Fruit fly (Drosophila melanogaster): ENCODE measurements around the gene CG12020.

DNA sequence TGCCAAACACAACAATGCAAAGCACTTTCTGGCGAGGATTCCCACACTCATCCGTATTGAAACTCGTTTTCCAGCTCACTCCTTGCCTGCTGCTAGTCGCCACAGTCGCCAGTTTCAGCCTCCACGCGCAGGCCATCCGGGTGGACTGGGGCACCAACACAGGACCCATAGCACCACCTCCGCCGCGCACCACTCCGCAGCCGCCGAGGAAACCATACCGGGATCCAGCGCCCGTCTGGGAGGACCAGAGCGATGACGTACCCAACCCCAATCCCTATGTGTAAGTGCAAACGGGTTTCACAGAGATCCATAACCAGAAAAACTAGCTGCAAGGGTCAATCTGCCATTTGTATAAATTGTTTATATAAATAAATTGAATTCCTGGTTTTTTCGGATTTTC is 24.0 kb downstream of the CG12020 start:
- no peak for TF ChIP-seq Crg-1 (GFP tag; optimal IDR thresholded peaks at IDR 0.05)
- no peak for TF ChIP-seq bab1 (GFP tag; optimal IDR thresholded peaks at IDR 0.05)
- no peak for TF ChIP-seq kay (GFP tag; ENCODE audit: borderline replicate concordance)
- no peak for TF ChIP-seq CG33017 (tag; optimal IDR thresholded peaks at IDR 0.05)
- no peak for TF ChIP-seq CG12768 (GFP tag; optimal IDR thresholded peaks at IDR 0.05)
- no peak for TF ChIP-seq tj (GFP tag; optimal IDR thresholded peaks at IDR 0.05)
- TF ChIP-seq cic (GFP tag; optimal IDR thresholded peaks at IDR 0.05) = no peak
- no peak for TF ChIP-seq CG7101 (tag; optimal IDR thresholded peaks at IDR 0.05)
